Fruit fly (Drosophila melanogaster): ENCODE data around the gene Ets96B.

Ets96B gene

DNA sequence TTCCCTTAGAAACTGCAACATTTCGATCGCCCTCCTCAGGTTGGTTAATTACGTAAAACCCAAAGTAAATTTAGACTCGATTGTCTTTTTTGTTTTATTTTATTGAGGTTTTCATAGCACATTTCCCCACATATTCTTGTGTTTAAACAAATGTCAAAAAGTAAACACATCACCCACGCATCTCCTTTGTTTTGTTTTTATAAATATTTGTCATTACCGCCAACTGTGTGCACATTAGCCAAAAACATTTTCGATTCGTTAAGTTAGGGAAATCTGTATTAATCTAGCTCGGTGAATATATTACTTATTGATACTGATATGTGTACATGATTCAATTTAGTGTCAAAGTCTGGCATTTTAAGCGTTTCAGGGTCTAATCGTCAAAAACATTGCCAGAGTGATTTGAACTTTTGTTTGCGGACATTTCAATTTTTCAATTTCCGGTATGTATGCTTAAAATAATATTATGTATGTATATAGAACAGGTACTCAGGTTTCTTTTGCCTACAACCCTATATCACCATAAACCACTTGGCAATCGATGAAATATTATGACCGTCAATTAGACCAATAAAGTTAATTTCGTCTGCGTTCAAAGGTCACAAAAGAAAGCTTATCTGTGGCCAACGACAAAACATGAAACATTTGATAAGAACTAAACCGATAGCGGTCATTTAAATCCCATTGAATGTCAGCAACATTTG, 21.9 kb downstream of the Ets96B start (continued):
- TF ChIP-seq CG8281 (tag; optimal IDR thresholded peaks at IDR 0.05), result peak; percentile 50
- TF ChIP-seq CG16863 (GFP tag; optimal IDR thresholded peaks at IDR 0.05), result no peak
- no peak for TF ChIP-seq Ravus (GFP tag; IDR thresholded peaks at IDR 0.05)
- TF ChIP-seq Gsc (GFP tag; IDR thresholded peaks at IDR 0.05), result no peak
- no peak for TF ChIP-seq Myb (GFP tag; optimal IDR thresholded peaks at IDR 0.05)
- no peak for TF ChIP-seq Ssrp (tag; optimal IDR thresholded peaks at IDR 0.05)
- no peak for TF ChIP-seq CG2678 (tag; optimal IDR thresholded peaks at IDR 0.05)
- no peak for TF ChIP-seq CG7357 (GFP tag; IDR thresholded peaks at IDR 0.05)
- no peak for TF ChIP-seq Drgx (GFP tag; IDR thresholded peaks at IDR 0.05)
- TF ChIP-seq CG17361 (GFP tag; IDR thresholded peaks at IDR 0.05), result no peak
- no peak for TF ChIP-seq CG9797 (GFP tag; optimal IDR thresholded peaks at IDR 0.05)
- TF ChIP-seq br (optimal IDR thresholded peaks at IDR 0.05), result no peak
- no peak for TF ChIP-seq CG4820 (GFP tag; optimal IDR thresholded peaks at IDR 0.05)
- peak; percentile 12 for TF ChIP-seq dmrt11E (tag; optimal IDR thresholded peaks at IDR 0.05)
- no peak for TF ChIP-seq CG7745 (tag; optimal IDR thresholded peaks at IDR 0.05)
- peak; percentile 69 for TF ChIP-seq CG6765 (GFP tag; optimal IDR thresholded peaks at IDR 0.05)
- no peak for TF ChIP-seq Mes4 (GFP tag; optimal IDR thresholded peaks at IDR 0.05)
- no peak for TF ChIP-seq Dp (GFP tag; optimal IDR thresholded peaks at IDR 0.05)
- no peak for TF ChIP-seq cad (GFP tag; optimal IDR thresholded peaks at IDR 0.05)
- TF ChIP-seq al (GFP tag; IDR thresholded peaks at IDR 0.05), result no peak
- no peak for TF ChIP-seq mld (GFP tag; IDR thresholded peaks at IDR 0.05; ENCODE audit: partially characterized antibody)
- TF ChIP-seq peb (GFP tag; IDR thresholded peaks at IDR 0.05), result no peak
- TF ChIP-seq HHEX (GFP tag; optimal IDR thresholded peaks at IDR 0.05), result peak; percentile 67
- no peak for TF ChIP-seq danr (GFP tag; IDR thresholded peaks at IDR 0.05)
- no peak for TF ChIP-seq lilli (GFP tag; optimal IDR thresholded peaks at IDR 0.05)
- TF ChIP-seq CG34422 (GFP tag; IDR thresholded peaks at IDR 0.05), result no peak
- peak; percentile 16 for TF ChIP-seq CG8924 (tag; optimal IDR thresholded peaks at IDR 0.05)
- no peak for TF ChIP-seq HLH3B (GFP tag; IDR thresholded peaks at IDR 0.05)
- no peak for TF ChIP-seq CG17912 (GFP tag; optimal IDR thresholded peaks at IDR 0.05)
- no peak for TF ChIP-seq Dad (GFP tag; optimal IDR thresholded peaks at IDR 0.05)
- peak; percentile 94 for TF ChIP-seq sens (GFP tag)
- TF ChIP-seq repo (GFP tag; optimal IDR thresholded peaks at IDR 0.05), result no peak
- no peak for TF ChIP-seq CG17612 (GFP tag; IDR thresholded peaks at IDR 0.05)
- no peak for TF ChIP-seq Lim3 (GFP tag; IDR thresholded peaks at IDR 0.05)
- peak; percentile 39 for TF ChIP-seq mirr (GFP tag; optimal IDR thresholded peaks at IDR 0.05)
- peak; percentile 63 for TF ChIP-seq CG4854 (GFP tag; optimal IDR thresholded peaks at IDR 0.05)
- no peak for TF ChIP-seq CG10565 (GFP tag; optimal IDR thresholded peaks at IDR 0.05)
- TF ChIP-seq sug (tag; optimal IDR thresholded peaks at IDR 0.05), result peak; percentile 44
- TF ChIP-seq Bteb2 (GFP tag; optimal IDR thresholded peaks at IDR 0.05), result no peak
- TF ChIP-seq CG13424 (tag; optimal IDR thresholded peaks at IDR 0.05), result peak; percentile 54
- no peak for TF ChIP-seq CG13624 (GFP tag; optimal IDR thresholded peaks at IDR 0.05)
- TF ChIP-seq chm (GFP tag; IDR thresholded peaks at IDR 0.05), result no peak
- no peak for TF ChIP-seq CG2120 (GFP tag; optimal IDR thresholded peaks at IDR 0.05)
- no peak for TF ChIP-seq CG30403 (GFP tag; optimal IDR thresholded peaks at IDR 0.05)
- TF ChIP-seq sr (GFP tag; IDR thresholded peaks at IDR 0.05), result peak; percentile 29; the same call in 1 of the 3 replicates
- no peak for TF ChIP-seq Ada2b (GFP tag; IDR thresholded peaks at IDR 0.05)
- no peak for TF ChIP-seq Neu2 (GFP tag; optimal IDR thresholded peaks at IDR 0.05; ENCODE audit: borderline replicate concordance)
- no peak for TF ChIP-seq GATAe (GFP tag; conservative IDR thresholded peaks at IDR 0.05)
- TF ChIP-seq cas (GFP tag; IDR thresholded peaks at IDR 0.05), result no peak
- TF ChIP-seq Hr39 (optimal IDR thresholded peaks at IDR 0.05), result no peak
- peak; percentile 57 for TF ChIP-seq CG14710 (tag; optimal IDR thresholded peaks at IDR 0.05)
- TF ChIP-seq lov (optimal IDR thresholded peaks at IDR 0.05), result no peak
- TF ChIP-seq lov (GFP tag; IDR thresholded peaks at IDR 0.05), result no peak
